Worm (Caenorhabditis elegans) whole organism, dauer: ENCODE data around the gene F53B3.5.

Experiments
- unc-62 ChIP-seq: sonication (generic microtip); optimal IDR thresholded peaks from 2 replicates; lab custom pipeline; 2017; ENCODE audit warnings: missing biosample characterization, missing genetic modification reagents, missing genetic modification characterization

F53B3.5 gene

ce11 chrX:2879529-2880265, at the start of gene F53B3.5:
Gene F53B3.5 (minus strand): TSS chrX:2879579.
- TF ChIP-seq unc-62 (GFP tag; lab: Kevin White, UChicago) = no peak

ce11 chrX:2928089-2928488, 48.7 kb upstream of the F53B3.5 start:
- no peak for TF ChIP-seq unc-62 (GFP tag; lab: Kevin White, UChicago)

ce11 chrX:2927576-2927975, 48.2 kb upstream of the F53B3.5 start:
- no peak for TF ChIP-seq unc-62 (GFP tag; lab: Kevin White, UChicago)

- no peak for TF ChIP-seq unc-62 (GFP tag; lab: Kevin White, UChicago)
Observed at ce11 chrX:2925950-2926349, 46.6 kb upstream of the F53B3.5 start.

ce11 chrX:2924438-2924837, 45.1 kb upstream of the F53B3.5 start:
- no peak for TF ChIP-seq unc-62 (GFP tag; lab: Kevin White, UChicago)

- TF ChIP-seq unc-62 (GFP tag; lab: Kevin White, UChicago) = no peak
Observed at ce11 chrX:2923888-2924287, 44.5 kb upstream of the F53B3.5 start, which contains the start of gene hst-3.2. Gene hst-3.2 (minus strand): TSS chrX:2923988.

- TF ChIP-seq unc-62 (GFP tag; lab: Kevin White, UChicago) = no peak
Observed at ce11 chrX:2922602-2923203, 43.3 kb upstream of the F53B3.5 start.

- TF ChIP-seq unc-62 (GFP tag; lab: Kevin White, UChicago) = no peak
Observed at ce11 chrX:2921737-2922136, 42.4 kb upstream of the F53B3.5 start.

ce11 chrX:2920456-2920855, 41.1 kb upstream of the F53B3.5 start:
- no peak for TF ChIP-seq unc-62 (GFP tag; lab: Kevin White, UChicago)

ce11 chrX:2919488-2919887, 40.1 kb upstream of the F53B3.5 start:
- TF ChIP-seq unc-62 (GFP tag; lab: Kevin White, UChicago) = no peak

ce11 chrX:2912689-2913088, 33.3 kb upstream of the F53B3.5 start:
- no peak for TF ChIP-seq unc-62 (GFP tag; lab: Kevin White, UChicago)

- no peak for TF ChIP-seq unc-62 (GFP tag; lab: Kevin White, UChicago)
Observed at ce11 chrX:2909227-2909626, 29.8 kb upstream of the F53B3.5 start, which contains the start of gene nmy-1. Gene nmy-1 (plus strand): TSS chrX:2909527.

- TF ChIP-seq unc-62 (GFP tag; lab: Kevin White, UChicago) = no peak
Observed at ce11 chrX:2907296-2907873, 28.0 kb upstream of the F53B3.5 start.

- no peak for TF ChIP-seq unc-62 (GFP tag; lab: Kevin White, UChicago)
Observed at ce11 chrX:2906062-2906732, 26.8 kb upstream of the F53B3.5 start.

- TF ChIP-seq unc-62 (GFP tag; lab: Kevin White, UChicago) = no peak
Observed at ce11 chrX:2903715-2904419, 24.5 kb upstream of the F53B3.5 start.
